Fruit fly (Drosophila melanogaster) whole organism, embryonic: ENCODE measurements around the gene wapl.

Experiments used
- Antp ChIP-seq: fragments of 200-800 bp; sonication (Bioruptor generic); optimal IDR thresholded peaks from 3 replicates; lab custom pipeline; 2016; ENCODE audit warnings: missing biosample characterization, missing genetic modification characterization
- Bdp1 ChIP-seq: fragments of 200-800 bp; sonication (Bioruptor generic); optimal IDR thresholded peaks from 3 replicates; lab custom pipeline; 2016; ENCODE audit warnings: missing biosample characterization, missing genetic modification characterization
- C15 ChIP-seq: fragments of 200-800 bp; sonication (Bioruptor generic); IDR thresholded peaks from 3 replicates; pipeline ENCODE4 v1.3.6; 2022; ENCODE audit warnings: missing biosample characterization, missing genetic modification characterization
- CG11085 ChIP-seq: fragments of 200-800 bp; sonication (Bioruptor generic); IDR thresholded peaks from 2 replicates; pipeline ENCODE4 v1.3.6; 2022; ENCODE audit warnings: missing biosample characterization, missing genetic modification characterization
- CG11560 ChIP-seq: fragments of 200-800 bp; sonication (Bioruptor generic); IDR thresholded peaks from 3 replicates; pipeline ENCODE4 v1.3.6; 2022; ENCODE audit warnings: missing biosample characterization, missing genetic modification characterization
- CG11723 ChIP-seq: fragments of 200-800 bp; sonication (Bioruptor generic); optimal IDR thresholded peaks from 2 replicates; lab custom pipeline; 2017; ENCODE audit warnings: missing biosample characterization, mild to moderate bottlenecking, missing genetic modification characterization
- CG12155 ChIP-seq: fragments of 200-800 bp; sonication (Bioruptor generic); optimal IDR thresholded peaks from 3 replicates; lab custom pipeline; 2016; ENCODE audit warnings: missing biosample characterization, missing genetic modification characterization
- CG12744 ChIP-seq: fragments of 200-800 bp; sonication (Bioruptor generic); optimal IDR thresholded peaks from 2 replicates; lab custom pipeline; 2016; ENCODE audit warnings: missing biosample characterization, missing genetic modification characterization
- CG12769 ChIP-seq: fragments of 200-800 bp; sonication (Bioruptor generic); optimal IDR thresholded peaks from 2 replicates; lab custom pipeline; 2019; ENCODE audit warnings: missing biosample characterization, mild to moderate bottlenecking, missing genetic modification characterization, moderate library complexity
- CG13123 ChIP-seq: fragments of 200-800 bp; sonication (Bioruptor generic); optimal IDR thresholded peaks from 2 replicates; lab custom pipeline; 2016; ENCODE audit warnings: missing biosample characterization, missing genetic modification characterization
- CG14965 ChIP-seq: fragments of 200-800 bp; sonication (Bioruptor generic); optimal IDR thresholded peaks from 2 replicates; lab custom pipeline; 2016; ENCODE audit warnings: missing biosample characterization, missing genetic modification characterization, borderline replicate concordance
- CG1529 ChIP-seq: fragments of 200-800 bp; sonication (Bioruptor generic); optimal IDR thresholded peaks from 3 replicates; lab custom pipeline; 2018; ENCODE audit warnings: missing biosample characterization, missing genetic modification characterization
- CG15514 ChIP-seq: fragments of 200-800 bp; sonication (Bioruptor generic); optimal IDR thresholded peaks from 3 replicates; lab custom pipeline; 2017; ENCODE audit warnings: missing biosample characterization, missing genetic modification characterization, mild to moderate bottlenecking, moderate library complexity, missing genetic modification reagents
- CG18476 ChIP-seq: fragments of 200-800 bp; sonication (Bioruptor generic); optimal IDR thresholded peaks from 2 replicates; lab custom pipeline; 2016; ENCODE audit warnings: missing biosample characterization, mild to moderate bottlenecking, missing genetic modification characterization
- CG6689 ChIP-seq: fragments of 200-800 bp; sonication (Bioruptor generic); IDR thresholded peaks from 2 replicates; pipeline ENCODE4 v1.3.6; 2022; ENCODE audit warnings: missing biosample characterization, missing genetic modification characterization
- CG6854 ChIP-seq: fragments of 200-800 bp; sonication (Bioruptor generic); optimal IDR thresholded peaks from 3 replicates; lab custom pipeline; 2017; ENCODE audit warnings: missing biosample characterization, mild to moderate bottlenecking, missing genetic modification characterization
- CG7357 ChIP-seq: fragments of 200-800 bp; sonication (Bioruptor generic); IDR thresholded peaks from 3 replicates; pipeline ENCODE4 v1.3.6; 2022; ENCODE audit warnings: missing biosample characterization, missing genetic modification characterization
- CG7556 ChIP-seq: fragments of 200-800 bp; sonication (Bioruptor generic); optimal IDR thresholded peaks from 2 replicates; lab custom pipeline; 2017; ENCODE audit warnings: missing biosample characterization, mild to moderate bottlenecking, missing genetic modification characterization
- CG7963 ChIP-seq: fragments of 200-800 bp; sonication (Bioruptor generic); IDR thresholded peaks from 3 replicates; pipeline ENCODE4 v1.3.6; 2022; ENCODE audit warnings: missing biosample characterization, missing genetic modification characterization; ENCODE audit not compliant: partially characterized antibody
- CG8290 ChIP-seq, 3 experiments: fragments of 200-800 bp; sonication (Bioruptor generic); optimal IDR thresholded peaks; 2 replicates each; lab custom pipeline; 2016 to 2019; ENCODE audit warnings: missing biosample characterization in 3 of 3, missing genetic modification characterization in 3 of 3, mild to moderate bottlenecking in 2 of 3, moderate library complexity in 1 of 3
- CG9215 ChIP-seq: fragments of 200-800 bp; sonication (Bioruptor generic); IDR thresholded peaks from 2 replicates; pipeline ENCODE4 v1.3.6; 2022; ENCODE audit warnings: missing biosample characterization, missing genetic modification characterization
- CG9437 ChIP-seq: fragments of 200-800 bp; sonication (Bioruptor generic); optimal IDR thresholded peaks from 2 replicates; lab custom pipeline; 2018; ENCODE audit warnings: missing biosample characterization, mild to moderate bottlenecking, missing genetic modification characterization
- CG9609 ChIP-seq: fragments of 200-800 bp; sonication (Bioruptor generic); optimal IDR thresholded peaks from 3 replicates; lab custom pipeline; 2016; ENCODE audit warnings: missing biosample characterization, missing genetic modification characterization
- CG9876 ChIP-seq: fragments of 200-800 bp; sonication (Bioruptor generic); optimal IDR thresholded peaks from 2 replicates; lab custom pipeline; 2016; ENCODE audit warnings: missing biosample characterization, missing genetic modification characterization
- HLH54F ChIP-seq: fragments of 200-800 bp; sonication (Bioruptor generic); optimal IDR thresholded peaks from 3 replicates; lab custom pipeline; 2016; ENCODE audit warnings: missing biosample characterization, missing genetic modification characterization
- HmgZ ChIP-seq: fragments of 200-800 bp; sonication (Bioruptor generic); optimal IDR thresholded peaks from 2 replicates; lab custom pipeline; 2018; ENCODE audit warnings: missing biosample characterization, mild to moderate bottlenecking, missing genetic modification characterization
- Jarid2 ChIP-seq: fragments of 200-800 bp; sonication (Bioruptor generic); optimal IDR thresholded peaks from 3 replicates; lab custom pipeline; 2017; ENCODE audit warnings: mild to moderate bottlenecking, missing biosample characterization, missing genetic modification reagents, missing genetic modification characterization
- Mad ChIP-seq: fragments of 200-800 bp; sonication (Bioruptor generic); optimal IDR thresholded peaks from 2 replicates; lab custom pipeline; 2016; ENCODE audit warnings: missing biosample characterization, missing genetic modification characterization
- Mrtf ChIP-seq: fragments of 200-800 bp; sonication (Bioruptor generic); IDR thresholded peaks from 3 replicates; pipeline ENCODE4 v1.3.6; 2022; ENCODE audit warnings: missing biosample characterization, missing genetic modification characterization
- NfI ChIP-seq: fragments of 200-800 bp; sonication (Bioruptor generic); optimal IDR thresholded peaks from 3 replicates; lab custom pipeline; 2018; ENCODE audit warnings: missing biosample characterization, mild to moderate bottlenecking, missing genetic modification characterization, moderate library complexity
- Oaz ChIP-seq: fragments of 200-800 bp; sonication (Bioruptor generic); IDR thresholded peaks from 2 replicates; pipeline ENCODE4 v1.3.6; 2022; ENCODE audit warnings: missing biosample characterization, missing genetic modification characterization
- Pdp1 ChIP-seq, 2 experiments: fragments of 200-800 bp; sonication (Bioruptor generic); optimal IDR thresholded peaks; 3 replicates each; lab custom pipeline; 2016; ENCODE audit warnings: missing biosample characterization in 2 of 2, missing genetic modification characterization in 2 of 2, mild to moderate bottlenecking in 1 of 2, moderate library complexity in 1 of 2
- Rx ChIP-seq: fragments of 200-800 bp; sonication (Bioruptor generic); IDR thresholded peaks from 2 replicates; pipeline ENCODE4 v1.3.6; 2022; ENCODE audit warnings: missing biosample characterization, missing genetic modification characterization
- Spps ChIP-seq: fragments of 200-800 bp; sonication (Bioruptor generic); optimal IDR thresholded peaks from 2 replicates; lab custom pipeline; 2018; ENCODE audit warnings: missing biosample characterization, mild to moderate bottlenecking, missing genetic modification characterization
- Stat92E ChIP-seq, 3 experiments: fragments of >200 bp in 2 of 3; fragments of 200-800 bp in 1 of 3; sonication (Bioruptor generic) in 1 of 3; optimal IDR thresholded peaks; 2 replicates each; lab custom pipeline; 2017 to 2019; ENCODE audit warnings: missing biosample characterization in 3 of 3, missing genetic modification characterization in 3 of 3, mild to moderate bottlenecking in 1 of 3, moderate library complexity in 1 of 3
- YL-1 ChIP-seq: fragments of 200-800 bp; sonication (Bioruptor generic); optimal IDR thresholded peaks from 3 replicates; lab custom pipeline; 2017; ENCODE audit warnings: missing biosample characterization, mild to moderate bottlenecking, missing genetic modification characterization
- az2 ChIP-seq: fragments of 200-800 bp; sonication (Bioruptor generic); optimal IDR thresholded peaks from 3 replicates; lab custom pipeline; 2016; ENCODE audit warnings: missing biosample characterization, missing genetic modification characterization
- bbx ChIP-seq: fragments of 200-800 bp; sonication (Bioruptor generic); IDR thresholded peaks from 2 replicates; pipeline ENCODE4 v1.3.6; 2022; ENCODE audit warnings: missing biosample characterization, missing genetic modification characterization; ENCODE audit not compliant: partially characterized antibody
- bigmax ChIP-seq: fragments of 200-800 bp; sonication (Bioruptor generic); optimal IDR thresholded peaks from 2 replicates; lab custom pipeline; 2018; ENCODE audit warnings: missing biosample characterization, mild to moderate bottlenecking, missing genetic modification characterization
- btn ChIP-seq: fragments of 200-800 bp; sonication (Bioruptor generic); optimal IDR thresholded peaks from 2 replicates; lab custom pipeline; 2016; ENCODE audit warnings: missing biosample characterization, missing genetic modification characterization
- cg ChIP-seq: fragments of 200-800 bp; sonication (Bioruptor generic); optimal IDR thresholded peaks from 3 replicates; lab custom pipeline; 2019; ENCODE audit warnings: missing biosample characterization, mild to moderate bottlenecking, missing genetic modification characterization, moderate library complexity
- chm ChIP-seq: fragments of 200-800 bp; sonication (Bioruptor generic); IDR thresholded peaks from 2 replicates; pipeline ENCODE4 v1.3.6; 2022; ENCODE audit warnings: missing biosample characterization, missing genetic modification characterization
- emc ChIP-seq: fragments of 200-800 bp; sonication (Bioruptor generic); optimal IDR thresholded peaks from 2 replicates; lab custom pipeline; 2016; ENCODE audit warnings: missing biosample characterization, missing genetic modification characterization
- en ChIP-seq: fragments of 200-800 bp; sonication (Bioruptor generic); optimal IDR thresholded peaks from 2 replicates; lab custom pipeline; 2016; ENCODE audit warnings: missing biosample characterization, missing genetic modification characterization
- klu ChIP-seq: fragments of 200-800 bp; sonication (Bioruptor generic); IDR thresholded peaks from 2 replicates; pipeline ENCODE4 v1.3.6; 2022; ENCODE audit warnings: missing biosample characterization, missing genetic modification characterization
- oc ChIP-seq: fragments of 200-800 bp; sonication (Bioruptor generic); optimal IDR thresholded peaks from 2 replicates; lab custom pipeline; 2018; ENCODE audit warnings: missing biosample characterization, mild to moderate bottlenecking, missing genetic modification characterization, moderate library complexity
- sd ChIP-seq: fragments of 200-800 bp; sonication (Bioruptor generic); optimal IDR thresholded peaks from 3 replicates; lab custom pipeline; 2018; ENCODE audit warnings: missing biosample characterization, mild to moderate bottlenecking, missing genetic modification characterization, moderate library complexity
- slp2 ChIP-seq: fragments of 200-800 bp; sonication (Bioruptor generic); optimal IDR thresholded peaks from 2 replicates; lab custom pipeline; 2016; ENCODE audit warnings: missing biosample characterization, missing genetic modification characterization
- unc-4 ChIP-seq: fragments of 200-800 bp; sonication (Bioruptor generic); IDR thresholded peaks from 2 replicates; pipeline ENCODE4 v1.3.6; 2022; ENCODE audit warnings: missing biosample characterization, missing genetic modification characterization; ENCODE audit not compliant: partially characterized antibody
- vfl ChIP-seq: fragments of 200-800 bp; sonication (Bioruptor generic); optimal IDR thresholded peaks from 2 replicates; lab custom pipeline; 2016; ENCODE audit warnings: missing biosample characterization, missing genetic modification characterization
- vvl ChIP-seq: fragments of 200-800 bp; sonication (Bioruptor generic); IDR thresholded peaks from 2 replicates; pipeline ENCODE4 v1.3.6; 2022; ENCODE audit warnings: missing biosample characterization, missing genetic modification characterization

wapl gene

dm6 chrX:2155868-2156267 is 2.9 kb downstream of the wapl start (continued):
- peak; percentile 36; the same call in 1 of the 2 replicates for TF ChIP-seq vvl (GFP tag; lab: Robert Waterston, UW)
- TF ChIP-seq HLH54F (GFP tag; lab: Kevin White, UChicago) = no peak
- TF ChIP-seq HmgZ (tag; lab: Kevin White, UChicago) = peak; percentile 44
- TF ChIP-seq CG11560 (tag; lab: Robert Waterston, UW) = no peak
- peak; percentile 74 for TF ChIP-seq oc (tag; lab: Kevin White, UChicago)
- TF ChIP-seq CG9609 (GFP tag; lab: Kevin White, UChicago) = no peak
- no peak for TF ChIP-seq slp2 (GFP tag; lab: Kevin White, UChicago)
- no peak for TF ChIP-seq Oaz (GFP tag; lab: Robert Waterston, UW)
- no peak for TF ChIP-seq Bdp1 (GFP tag; lab: Kevin White, UChicago)
- TF ChIP-seq vfl (GFP tag; lab: Kevin White, UChicago) = no peak
- no peak for TF ChIP-seq Mrtf
- TF ChIP-seq chm = no peak
- peak; percentile 59 for TF ChIP-seq cg (GFP tag; lab: Kevin White, UChicago)
- peak in 1 of 3 experiments; percentile 2 for TF ChIP-seq Stat92E (GFP tag; optimal IDR thresholded peaks at IDR 0.05; lab: Kevin White, UChicago)
- no peak for TF ChIP-seq CG7963 (GFP tag; lab: Robert Waterston, UW)
- no peak for TF ChIP-seq CG7357
- TF ChIP-seq NfI (GFP tag; lab: Kevin White, UChicago) = no peak
- TF ChIP-seq btn (GFP tag; lab: Kevin White, UChicago) = peak; percentile 2
- TF ChIP-seq CG9876 (GFP tag; lab: Kevin White, UChicago) = no peak
- no peak for TF ChIP-seq C15 (GFP tag; lab: Robert Waterston, UW)
- TF ChIP-seq CG6854 (GFP tag; lab: Kevin White, UChicago) = no peak
- no peak for TF ChIP-seq CG12744 (GFP tag; lab: Kevin White, UChicago)
- no peak for TF ChIP-seq CG11723 (GFP tag; lab: Kevin White, UChicago)
- TF ChIP-seq bbx (GFP tag; lab: Robert Waterston, UW) = 0 out of 2 replicates have a peak, but pooled peaks have one; percentile 23
- TF ChIP-seq Jarid2 (GFP tag; lab: Kevin White, UChicago) = no peak
- TF ChIP-seq en (GFP tag; lab: Kevin White, UChicago) = no peak
- no peak for TF ChIP-seq Mad (GFP tag; lab: Kevin White, UChicago)
- no peak for TF ChIP-seq CG18476 (GFP tag; lab: Kevin White, UChicago)
- TF ChIP-seq Pdp1 (GFP tag; optimal IDR thresholded peaks at IDR 0.05; lab: Kevin White, UChicago) = peak in 1 of 2 experiments; percentile 85
- TF ChIP-seq CG12155 = no peak
- TF ChIP-seq YL-1 (GFP tag; lab: Kevin White, UChicago) = peak; percentile 32
- TF ChIP-seq Antp (GFP tag; lab: Kevin White, UChicago) = no peak
- TF ChIP-seq az2 (GFP tag; lab: Kevin White, UChicago) = no peak
- TF ChIP-seq CG13123 (GFP tag; lab: Kevin White, UChicago) = no peak
- peak; percentile 93 for TF ChIP-seq CG12769 (tag; lab: Kevin White, UChicago)
- TF ChIP-seq klu = no peak
- no peak for TF ChIP-seq CG1529 (GFP tag; lab: Kevin White, UChicago)
- no peak for TF ChIP-seq CG9215
- TF ChIP-seq Spps (tag; lab: Kevin White, UChicago) = no peak
- no peak for TF ChIP-seq CG14965
- TF ChIP-seq CG9437 = no peak
- TF ChIP-seq CG8290 (GFP tag; optimal IDR thresholded peaks at IDR 0.05; lab: Kevin White, UChicago) = peak; percentile 74
- TF ChIP-seq CG8290 (tag; optimal IDR thresholded peaks at IDR 0.05; lab: Kevin White, UChicago) = peak; percentile 80 to 87
- no peak for TF ChIP-seq CG7556 (GFP tag; lab: Kevin White, UChicago)
- no peak for TF ChIP-seq bigmax
- no peak for TF ChIP-seq CG6689
- TF ChIP-seq CG15514 (GFP tag; lab: Kevin White, UChicago) = no peak
- peak; percentile 43 for TF ChIP-seq sd (tag; lab: Kevin White, UChicago)
- TF ChIP-seq CG11085 (GFP tag; lab: Robert Waterston, UW) = no peak
- TF ChIP-seq emc (GFP tag; lab: Kevin White, UChicago) = no peak
- TF ChIP-seq unc-4 (GFP tag; lab: Robert Waterston, UW) = no peak
- no peak for TF ChIP-seq Rx (GFP tag; lab: Robert Waterston, UW)
